Fruit fly (Drosophila melanogaster) whole organism, embryonic: ENCODE data around the gene Ctr1A.

ENCODE experiments used
- nom ChIP-seq: fragments of 200-800 bp; sonication (Bioruptor generic); optimal IDR thresholded peaks from 2 replicates; lab custom pipeline; 2017; ENCODE audit warnings: missing biosample characterization, missing genetic modification characterization, mild to moderate bottlenecking, moderate library complexity, missing genetic modification reagents
- pan ChIP-seq, 4 experiments: fragments of >200 bp in 3 of 4; fragments of 200-800 bp in 1 of 4; sonication (Bioruptor generic) in 1 of 4; optimal IDR thresholded peaks in 3 of 4; IDR thresholded peaks in 1 of 4; 2 replicates each; pipeline versions ENCODE4 v1.3.6 to Lab custom; 2017 to 2022; ENCODE audit warnings: missing biosample characterization in 2 of 4, missing genetic modification characterization in 2 of 4, mixed read lengths in 1 of 4
- pfk ChIP-seq: fragments of 200-800 bp; sonication (Bioruptor generic); optimal IDR thresholded peaks from 2 replicates; lab custom pipeline; 2018; ENCODE audit warnings: missing biosample characterization, mild to moderate bottlenecking, missing genetic modification characterization, moderate library complexity
- tx ChIP-seq: fragments of 200-800 bp; sonication (Bioruptor generic); optimal IDR thresholded peaks from 2 replicates; lab custom pipeline; 2016; ENCODE audit warnings: missing biosample characterization, missing genetic modification characterization

- TF ChIP-seq nom (GFP tag; lab: Kevin White, UChicago) (peak; percentile 3), pfk (no peak), tx (GFP tag; lab: Kevin White, UChicago) (no peak), pan (optimal IDR thresholded peaks at IDR 0.05; lab: Kevin White, UChicago) (no peak), pan (GFP tag; optimal IDR thresholded peaks at IDR 0.05 in 1 of 2, IDR thresholded peaks at IDR 0.05 in 1 of 2) (no peak)
Observed at dm6 chrX:6661880-6662279, 433 bp downstream of the Ctr1A start.
